Fruit fly (Drosophila melanogaster) whole organism, prepupa: ENCODE measurements around the gene Cap-H2.

Experiments used
- CG34406 ChIP-seq: fragments of 200-800 bp; sonication (Bioruptor generic); optimal IDR thresholded peaks from 3 replicates; lab custom pipeline; 2016; ENCODE audit warnings: missing biosample characterization, missing genetic modification characterization
- CG6854 ChIP-seq: fragments of 200-800 bp; sonication (Bioruptor generic); optimal IDR thresholded peaks from 2 replicates; lab custom pipeline; 2017; ENCODE audit warnings: missing biosample characterization, mild to moderate bottlenecking, missing genetic modification characterization
- Sox102F ChIP-seq: fragments of 200-800 bp; sonication (Bioruptor generic); optimal IDR thresholded peaks from 2 replicates; lab custom pipeline; 2016; ENCODE audit warnings: missing biosample characterization, mild to moderate bottlenecking, missing genetic modification characterization

DNA sequence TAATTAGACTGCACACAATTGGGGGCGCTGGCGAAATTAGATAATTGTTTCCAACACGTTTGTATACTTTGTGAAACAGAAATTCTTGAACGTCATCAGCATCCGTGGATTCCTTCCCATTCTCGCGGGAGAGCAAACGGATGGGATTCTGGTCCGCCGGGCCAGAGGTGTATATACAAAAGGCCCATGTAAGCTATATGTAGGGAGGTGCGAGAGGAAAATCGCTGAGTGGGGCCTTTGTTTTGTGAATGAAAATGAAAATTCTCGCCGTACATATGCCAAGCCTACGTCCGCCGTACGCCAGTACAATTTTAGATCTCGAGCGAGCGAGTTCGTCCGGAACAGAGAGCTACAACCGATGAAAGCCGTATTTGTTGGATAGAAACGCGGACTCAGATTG lies 31.5 kb downstream of the Cap-H2 start, which contains the start of gene CG14687:
- TF ChIP-seq CG6854 (GFP tag; lab: Kevin White, UChicago) (no peak), CG34406 (GFP tag; lab: Kevin White, UChicago) (no peak), Sox102F (GFP tag; lab: Kevin White, UChicago) (no peak)
